Worm (Caenorhabditis elegans): ENCODE data around the gene efn-2.

DNA sequence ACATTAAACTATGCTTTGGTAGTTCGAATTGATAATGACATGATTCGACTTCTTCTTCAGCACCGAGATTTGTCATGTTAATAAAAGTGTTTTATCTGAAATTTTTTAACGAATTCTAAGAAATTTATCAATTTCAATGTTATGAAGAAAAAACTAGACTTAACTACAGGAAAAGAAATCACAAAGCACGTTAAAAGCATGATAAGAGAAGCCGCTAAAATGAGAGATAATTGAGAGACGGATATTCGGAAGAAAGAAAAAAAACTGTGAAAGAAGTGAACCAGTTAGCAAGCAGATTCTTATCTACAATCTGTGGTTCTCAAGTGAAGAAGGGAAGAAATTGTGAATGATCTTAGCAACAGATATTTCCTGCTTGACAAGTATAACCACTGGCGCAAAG lies 12.9 kb downstream of the efn-2 start, which contains the start of gene C43F9.4:
- no peak for TF ChIP-seq unc-62 (GFP tag; optimal IDR thresholded peaks at IDR 0.05)
- no peak for TF ChIP-seq aly-2 (tag; optimal IDR thresholded peaks at IDR 0.05)
- TF ChIP-seq efl-1 (optimal IDR thresholded peaks at IDR 0.05), result no peak
- no peak for TF ChIP-seq efl-1 (GFP tag; optimal IDR thresholded peaks at IDR 0.05 in 1 of 2)
- TF ChIP-seq nhr-12 (tag; optimal IDR thresholded peaks at IDR 0.05), result no peak
- TF ChIP-seq nhr-19 (GFP tag; conservative IDR thresholded peaks at IDR 0.05), result no peak
- TF ChIP-seq elt-3 (tag; optimal IDR thresholded peaks at IDR 0.05), result no peak
- TF ChIP-seq aha-1 (tag; optimal IDR thresholded peaks at IDR 0.05), result no peak
- TF ChIP-seq F16B12.6 (tag; optimal IDR thresholded peaks at IDR 0.05), result no peak
- no peak for TF ChIP-seq lin-14 (GFP tag; optimal IDR thresholded peaks at IDR 0.05)

Measured in whole organism, L1 larva.